Worm (Caenorhabditis elegans): ENCODE measurements around the gene T04A6.1.

- TF ChIP-seq R02D3.7 (tag; optimal IDR thresholded peaks at IDR 0.05) (no peak), ama-1 (optimal IDR thresholded peaks at IDR 0.05) (no peak), unc-39 (tag; optimal IDR thresholded peaks at IDR 0.05) (no peak)
Measured at ce11 chrIII:7621355-7621754, 5.0 kb downstream of the T04A6.1 start.
